Worm (Caenorhabditis elegans) whole organism, L4/young adult: Measurements from ENCODE around the gene atf-7.

Source experiments
- W03F9.2 ChIP-seq: fragments of 150-350 bp; optimal IDR thresholded peaks from 2 replicates; lab custom pipeline; 2014; ENCODE audit warnings: missing biosample characterization, missing genetic modification characterization
- dao-5 ChIP-seq: sonication (generic microtip); optimal IDR thresholded peaks from 2 replicates; lab custom pipeline; 2016; ENCODE audit warnings: missing genotype, missing genetic modification characterization, moderate library complexity, missing compliant biosample characterization

DNA sequence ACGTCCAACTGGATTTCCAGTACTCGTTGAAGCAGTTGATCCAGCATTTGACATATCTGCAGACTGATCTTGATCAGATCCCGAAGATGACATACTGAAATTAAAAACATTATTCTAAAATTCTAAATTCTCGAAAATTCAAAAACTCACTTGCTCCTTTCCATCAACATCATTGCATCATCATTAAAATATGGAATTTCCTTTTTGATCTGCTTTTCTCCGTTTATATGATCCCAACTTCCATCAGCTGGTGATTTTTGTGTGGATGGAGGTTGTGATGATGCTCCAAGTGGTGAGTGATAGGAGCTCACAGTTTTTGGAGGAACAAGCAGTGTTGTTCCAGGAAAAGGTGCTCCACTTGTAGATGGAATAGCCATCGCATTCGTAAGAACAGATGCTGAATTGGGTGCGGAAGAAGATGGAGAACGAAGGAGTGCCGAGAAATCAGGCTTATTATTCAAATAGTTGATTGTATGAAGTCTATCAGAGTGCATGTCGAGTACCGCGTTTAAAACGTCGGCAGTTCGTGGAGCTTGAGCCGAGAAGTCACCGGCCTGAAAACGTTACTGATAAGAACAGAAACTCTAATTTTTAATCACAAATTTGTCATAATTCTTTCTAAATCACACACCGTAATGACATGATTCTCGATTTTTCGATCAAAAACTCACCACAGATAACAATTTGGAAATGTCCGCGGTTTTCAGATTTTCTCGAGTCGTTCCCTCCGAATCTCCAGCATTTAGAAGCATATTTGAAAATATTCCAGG is 5.7 kb downstream of the atf-7 start:
- TF ChIP-seq W03F9.2 (tag; lab: Kevin White, UChicago) (no peak), dao-5 (tag; lab: Kevin White, UChicago) (no peak)
